Fruit fly (Drosophila melanogaster) whole organism, embryonic: ENCODE measurements around the gene Dcps.

Experiments
- Adf1 ChIP-seq: fragments of 200-800 bp; sonication (Bioruptor generic); IDR thresholded peaks from 2 replicates; pipeline ENCODE4 v1.3.6; 2022; ENCODE audit warnings: missing biosample characterization, missing genetic modification characterization
- B-H2 ChIP-seq: fragments of 200-800 bp; sonication (Bioruptor generic); optimal IDR thresholded peaks from 2 replicates; lab custom pipeline; 2018; ENCODE audit warnings: missing biosample characterization, mild to moderate bottlenecking, missing genetic modification characterization
- Bteb2 ChIP-seq: fragments of 200-800 bp; sonication (Bioruptor generic); optimal IDR thresholded peaks from 2 replicates; lab custom pipeline; 2016; ENCODE audit warnings: missing biosample characterization, missing genetic modification characterization
- CG10147 ChIP-seq: fragments of 200-800 bp; sonication (Bioruptor generic); optimal IDR thresholded peaks from 2 replicates; lab custom pipeline; 2019; ENCODE audit warnings: missing biosample characterization, mild to moderate bottlenecking, missing genetic modification characterization, moderate library complexity
- CG10431 ChIP-seq: fragments of 200-800 bp; sonication (Bioruptor generic); optimal IDR thresholded peaks from 3 replicates; lab custom pipeline; 2018; ENCODE audit warnings: missing biosample characterization, mild to moderate bottlenecking, missing genetic modification characterization
- CG11456 ChIP-seq: fragments of 200-800 bp; sonication (Bioruptor generic); IDR thresholded peaks from 3 replicates; pipeline ENCODE4 v1.3.6; 2022; ENCODE audit warnings: missing biosample characterization, missing genetic modification characterization
- CG11504 ChIP-seq: fragments of 200-800 bp; sonication (Bioruptor generic); optimal IDR thresholded peaks from 3 replicates; lab custom pipeline; 2019; ENCODE audit warnings: missing biosample characterization, mild to moderate bottlenecking, missing genetic modification characterization, moderate library complexity
- CG14710 ChIP-seq: fragments of 200-800 bp; sonication (Bioruptor generic); optimal IDR thresholded peaks from 3 replicates; lab custom pipeline; 2019; ENCODE audit warnings: missing biosample characterization, mild to moderate bottlenecking, missing genetic modification characterization, moderate library complexity
- CG1602 ChIP-seq: fragments of 200-800 bp; sonication (Bioruptor generic); optimal IDR thresholded peaks from 3 replicates; lab custom pipeline; 2016; ENCODE audit warnings: missing biosample characterization, missing genetic modification characterization
- CG1603 ChIP-seq: fragments of 200-800 bp; sonication (Bioruptor generic); optimal IDR thresholded peaks from 2 replicates; lab custom pipeline; 2019; ENCODE audit warnings: missing biosample characterization, mild to moderate bottlenecking, missing genetic modification characterization, moderate library complexity
- CG17912 ChIP-seq: fragments of 200-800 bp; sonication (Bioruptor generic); optimal IDR thresholded peaks from 2 replicates; lab custom pipeline; 2018; ENCODE audit warnings: missing biosample characterization, mild to moderate bottlenecking, missing genetic modification characterization
- CG32767 ChIP-seq: fragments of 200-800 bp; sonication (Bioruptor generic); IDR thresholded peaks from 2 replicates; pipeline ENCODE4 v1.3.6; 2022; ENCODE audit warnings: missing biosample characterization, missing genetic modification characterization
- CG33557 ChIP-seq: fragments of 200-800 bp; sonication (Bioruptor generic); optimal IDR thresholded peaks from 2 replicates; lab custom pipeline; 2019; ENCODE audit warnings: missing biosample characterization, mild to moderate bottlenecking, missing genetic modification characterization, moderate library complexity
- CG4707 ChIP-seq: fragments of 200-800 bp; sonication (Bioruptor generic); optimal IDR thresholded peaks from 2 replicates; lab custom pipeline; 2018; ENCODE audit warnings: missing biosample characterization, mild to moderate bottlenecking, missing genetic modification characterization, moderate library complexity
- CG8281 ChIP-seq: fragments of 200-800 bp; sonication (Bioruptor generic); optimal IDR thresholded peaks from 2 replicates; lab custom pipeline; 2018; ENCODE audit warnings: missing biosample characterization, mild to moderate bottlenecking, missing genetic modification characterization, moderate library complexity
- CG8478 ChIP-seq: fragments of >200 bp; optimal IDR thresholded peaks from 2 replicates; lab custom pipeline; 2018
- CG9437 ChIP-seq: fragments of 200-800 bp; sonication (Bioruptor generic); optimal IDR thresholded peaks from 2 replicates; lab custom pipeline; 2018; ENCODE audit warnings: missing biosample characterization, mild to moderate bottlenecking, missing genetic modification characterization
- CG9727 ChIP-seq: fragments of 200-800 bp; sonication (Bioruptor generic); optimal IDR thresholded peaks from 3 replicates; lab custom pipeline; 2017; ENCODE audit warnings: missing biosample characterization, mild to moderate bottlenecking, missing genetic modification characterization
- CHES-1-like ChIP-seq: fragments of 200-800 bp; sonication (Bioruptor generic); optimal IDR thresholded peaks from 2 replicates; lab custom pipeline; 2016; ENCODE audit warnings: missing biosample characterization, missing genetic modification characterization
- D ChIP-seq, 2 experiments: fragments of 200-800 bp in 1 of 2; fragments of >200 bp in 1 of 2; sonication (Bioruptor generic) in 1 of 2; optimal IDR thresholded peaks; 2 replicates in 1 of 2; 3 replicates in 1 of 2; lab custom pipeline; 2017; ENCODE audit warnings: mild to moderate bottlenecking in 1 of 2, missing biosample characterization in 1 of 2, missing genetic modification characterization in 1 of 2, missing genetic modification reagents in 1 of 2
- E2f2 ChIP-seq: fragments of 200-800 bp; sonication (Bioruptor generic); IDR thresholded peaks from 2 replicates; pipeline ENCODE4 v1.3.6; 2022; ENCODE audit warnings: missing biosample characterization, missing genetic modification characterization
- HmgZ ChIP-seq: fragments of 200-800 bp; sonication (Bioruptor generic); optimal IDR thresholded peaks from 2 replicates; lab custom pipeline; 2018; ENCODE audit warnings: missing biosample characterization, mild to moderate bottlenecking, missing genetic modification characterization
- Max ChIP-seq: fragments of 200-800 bp; sonication (Bioruptor generic); optimal IDR thresholded peaks from 2 replicates; lab custom pipeline; 2016; ENCODE audit warnings: missing biosample characterization, mild to moderate bottlenecking, missing genetic modification characterization
- NK7.1 ChIP-seq: fragments of 200-800 bp; sonication (Bioruptor generic); optimal IDR thresholded peaks from 3 replicates; lab custom pipeline; 2016; ENCODE audit warnings: missing biosample characterization, missing genetic modification characterization
- Trl ChIP-seq, 3 experiments: fragments of >200 bp in 2 of 3; fragments of 200-800 bp in 1 of 3; sonication (Bioruptor generic) in 1 of 3; optimal IDR thresholded peaks; 2 replicates in 1 of 3; 3 replicates in 2 of 3; lab custom pipeline; 2016 to 2017; ENCODE audit warnings: missing biosample characterization in 1 of 3, missing genetic modification characterization in 1 of 3
- Vsx1 ChIP-seq: fragments of 200-800 bp; sonication (Bioruptor generic); optimal IDR thresholded peaks from 2 replicates; lab custom pipeline; 2017; ENCODE audit warnings: missing biosample characterization, mild to moderate bottlenecking, missing genetic modification characterization, missing genetic modification reagents
- al ChIP-seq: fragments of 200-800 bp; sonication (Bioruptor generic); IDR thresholded peaks from 2 replicates; pipeline ENCODE4 v1.3.6; 2022; ENCODE audit warnings: missing biosample characterization, missing genetic modification characterization
- amos ChIP-seq: fragments of 200-800 bp; sonication (Bioruptor generic); IDR thresholded peaks from 2 replicates; pipeline ENCODE4 v1.3.6; 2022; ENCODE audit warnings: missing biosample characterization, missing genetic modification characterization; ENCODE audit not compliant: partially characterized antibody
- ash1 ChIP-seq: fragments of 200-800 bp; sonication (Bioruptor generic); optimal IDR thresholded peaks from 2 replicates; lab custom pipeline; 2018; ENCODE audit warnings: missing biosample characterization, mild to moderate bottlenecking, missing genetic modification characterization
- bbx ChIP-seq: fragments of 200-800 bp; sonication (Bioruptor generic); IDR thresholded peaks from 2 replicates; pipeline ENCODE4 v1.3.6; 2022; ENCODE audit warnings: missing biosample characterization, missing genetic modification characterization; ENCODE audit not compliant: partially characterized antibody
- bsh ChIP-seq, 2 experiments: fragments of 200-800 bp; sonication (Bioruptor generic); optimal IDR thresholded peaks; 2 replicates each; lab custom pipeline; 2017 to 2018; ENCODE audit warnings: mild to moderate bottlenecking in 2 of 2, missing biosample characterization in 2 of 2, missing genetic modification characterization in 2 of 2, moderate library complexity in 1 of 2
- cg ChIP-seq: fragments of 200-800 bp; sonication (Bioruptor generic); optimal IDR thresholded peaks from 3 replicates; lab custom pipeline; 2019; ENCODE audit warnings: missing biosample characterization, mild to moderate bottlenecking, missing genetic modification characterization, moderate library complexity
- crc ChIP-seq: fragments of 200-800 bp; sonication (Bioruptor generic); optimal IDR thresholded peaks from 2 replicates; lab custom pipeline; 2016; ENCODE audit warnings: missing biosample characterization, missing genetic modification characterization
- dmrt11E ChIP-seq: fragments of 200-800 bp; sonication (Bioruptor generic); optimal IDR thresholded peaks from 3 replicates; lab custom pipeline; 2018; ENCODE audit warnings: missing biosample characterization, mild to moderate bottlenecking, missing genetic modification characterization, moderate library complexity
- emc ChIP-seq: fragments of 200-800 bp; sonication (Bioruptor generic); optimal IDR thresholded peaks from 2 replicates; lab custom pipeline; 2016; ENCODE audit warnings: missing biosample characterization, missing genetic modification characterization
- ems ChIP-seq: fragments of 200-800 bp; sonication (Bioruptor generic); optimal IDR thresholded peaks from 3 replicates; lab custom pipeline; 2016; ENCODE audit warnings: missing biosample characterization, missing genetic modification characterization
- grau ChIP-seq: fragments of 200-800 bp; optimal IDR thresholded peaks from 3 replicates; lab custom pipeline; 2019; ENCODE audit warnings: missing biosample characterization, mild to moderate bottlenecking, missing genetic modification characterization, moderate library complexity
- gsb ChIP-seq: fragments of 200-800 bp; sonication (Bioruptor generic); IDR thresholded peaks from 2 replicates; pipeline ENCODE4 v1.3.6; 2022; ENCODE audit warnings: missing biosample characterization, missing genetic modification characterization
- hkb ChIP-seq, 2 experiments: fragments of 200-800 bp in 1 of 2; fragments of >200 bp in 1 of 2; sonication (Bioruptor generic) in 1 of 2; IDR thresholded peaks in 1 of 2; optimal IDR thresholded peaks in 1 of 2; 2 replicates each; pipeline versions ENCODE4 v1.3.6 to Lab custom; 2017 to 2022; ENCODE audit warnings: missing biosample characterization in 1 of 2, missing genetic modification characterization in 1 of 2
- luna ChIP-seq: fragments of 200-800 bp; sonication (Bioruptor generic); optimal IDR thresholded peaks from 2 replicates; lab custom pipeline; 2016; ENCODE audit warnings: missing biosample characterization, missing genetic modification characterization
- nerfin-2 ChIP-seq: fragments of 200-800 bp; sonication (Bioruptor generic); IDR thresholded peaks from 2 replicates; pipeline ENCODE4 v1.3.6; 2022; ENCODE audit warnings: missing biosample characterization, missing genetic modification characterization; ENCODE audit not compliant: partially characterized antibody
- pum ChIP-seq: fragments of 200-800 bp; sonication (Bioruptor generic); optimal IDR thresholded peaks from 2 replicates; lab custom pipeline; 2016; ENCODE audit warnings: missing biosample characterization, missing genetic modification characterization
- schlank ChIP-seq: fragments of 200-800 bp; sonication (Bioruptor generic); optimal IDR thresholded peaks from 2 replicates; lab custom pipeline; 2018; ENCODE audit warnings: missing biosample characterization, mild to moderate bottlenecking, missing genetic modification characterization
- sd ChIP-seq: fragments of 200-800 bp; sonication (Bioruptor generic); optimal IDR thresholded peaks from 3 replicates; lab custom pipeline; 2018; ENCODE audit warnings: missing biosample characterization, mild to moderate bottlenecking, missing genetic modification characterization, moderate library complexity
- sisA ChIP-seq: fragments of 200-800 bp; sonication (Bioruptor generic); IDR thresholded peaks from 2 replicates; pipeline ENCODE4 v1.3.6; 2022; ENCODE audit warnings: missing biosample characterization, missing genetic modification characterization
- so ChIP-seq: fragments of 200-800 bp; sonication (Bioruptor generic); IDR thresholded peaks from 3 replicates; pipeline ENCODE4 v1.3.6; 2022; ENCODE audit warnings: missing biosample characterization, missing genetic modification characterization
- sr ChIP-seq: fragments of 200-800 bp; sonication (Bioruptor generic); IDR thresholded peaks from 3 replicates; pipeline ENCODE4 v1.3.6; 2022; ENCODE audit warnings: missing biosample characterization, missing genetic modification characterization
- stwl ChIP-seq: fragments of 200-800 bp; sonication (Bioruptor generic); optimal IDR thresholded peaks from 3 replicates; lab custom pipeline; 2018; ENCODE audit warnings: missing biosample characterization, mild to moderate bottlenecking, missing genetic modification characterization, moderate library complexity
- z ChIP-seq: fragments of 200-800 bp; sonication (Bioruptor generic); IDR thresholded peaks from 3 replicates; pipeline ENCODE4 v1.3.6; 2022; ENCODE audit warnings: missing biosample characterization, missing genetic modification characterization
- zfh1 ChIP-seq: fragments of 200-800 bp; sonication (Bioruptor generic); IDR thresholded peaks from 3 replicates; pipeline ENCODE4 v1.3.6; 2022; ENCODE audit warnings: missing biosample characterization, missing genetic modification characterization

Gene Dcps

dm6 chr3R:5772433-5772832 lies 17.9 kb upstream of the Dcps start (continued):
- TF ChIP-seq stwl = peak; percentile 65
- no peak for TF ChIP-seq CG32767 (GFP tag; lab: Robert Waterston, UW)
- TF ChIP-seq Adf1 = no peak
- no peak for TF ChIP-seq CHES-1-like (GFP tag; lab: Kevin White, UChicago)
- peak; percentile 27; the same call in 1 of the 2 replicates for TF ChIP-seq E2f2 (GFP tag; lab: Robert Waterston, UW)
- TF ChIP-seq CG8478 (lab: Kevin White, UChicago) = peak; percentile 47
- no peak for TF ChIP-seq luna (GFP tag; lab: Kevin White, UChicago)
- TF ChIP-seq nerfin-2 (GFP tag; lab: Robert Waterston, UW) = no peak
- TF ChIP-seq ems = no peak
- TF ChIP-seq sd = no peak
- TF ChIP-seq CG14710 (tag; lab: Kevin White, UChicago) = no peak
- no peak for TF ChIP-seq gsb (GFP tag; lab: Robert Waterston, UW)
- no peak for TF ChIP-seq CG8281
- TF ChIP-seq zfh1 = no peak
- TF ChIP-seq CG11504 (tag; lab: Kevin White, UChicago) = peak; percentile 72
- TF ChIP-seq CG10431 (GFP tag; lab: Kevin White, UChicago) = no peak
- no peak for TF ChIP-seq NK7.1 (GFP tag; lab: Kevin White, UChicago)
- no peak for TF ChIP-seq CG33557 (GFP tag; lab: Kevin White, UChicago)
- no peak for TF ChIP-seq emc
- no peak for TF ChIP-seq Trl (optimal IDR thresholded peaks at IDR 0.05; lab: Kevin White, UChicago)
- no peak for TF ChIP-seq Trl (GFP tag; optimal IDR thresholded peaks at IDR 0.05; lab: Kevin White, UChicago)
- TF ChIP-seq crc (GFP tag; lab: Kevin White, UChicago) = no peak
- TF ChIP-seq Bteb2 = no peak
- TF ChIP-seq D (optimal IDR thresholded peaks at IDR 0.05; lab: Kevin White, UChicago) = no peak
- TF ChIP-seq D (GFP tag; optimal IDR thresholded peaks at IDR 0.05; lab: Kevin White, UChicago) = no peak
- peak; percentile 96 for TF ChIP-seq CG9437 (GFP tag; lab: Kevin White, UChicago)
- no peak for TF ChIP-seq ash1 (GFP tag; lab: Kevin White, UChicago)
- TF ChIP-seq CG1603 (tag; lab: Kevin White, UChicago) = peak; percentile 17
- no peak for TF ChIP-seq B-H2
- no peak for TF ChIP-seq CG1602 (GFP tag; lab: Kevin White, UChicago)
- no peak for TF ChIP-seq bsh (GFP tag; optimal IDR thresholded peaks at IDR 0.05; lab: Kevin White, UChicago)
- no peak for TF ChIP-seq grau
- TF ChIP-seq CG10147 (GFP tag; lab: Kevin White, UChicago) = no peak
- no peak for TF ChIP-seq CG4707 (GFP tag; lab: Kevin White, UChicago)
- 0 out of 2 replicates have a peak, but pooled peaks have one; percentile 24 for TF ChIP-seq bbx
- no peak for TF ChIP-seq z (GFP tag; lab: Robert Waterston, UW)
- no peak for TF ChIP-seq amos (GFP tag; lab: Robert Waterston, UW)
- TF ChIP-seq sr (GFP tag; lab: Robert Waterston, UW) = peak; percentile 44; the same call in 1 of the 3 replicates
- no peak for TF ChIP-seq HmgZ (tag; lab: Kevin White, UChicago)
- no peak for TF ChIP-seq hkb (optimal IDR thresholded peaks at IDR 0.05; lab: Kevin White, UChicago)
- no peak for TF ChIP-seq hkb (GFP tag; IDR thresholded peaks at IDR 0.05; lab: Robert Waterston, UW)
- no peak for TF ChIP-seq schlank
- TF ChIP-seq CG17912 = no peak
- no peak for TF ChIP-seq pum (GFP tag; lab: Kevin White, UChicago)
- no peak for TF ChIP-seq sisA (GFP tag; lab: Robert Waterston, UW)
- no peak for TF ChIP-seq Vsx1 (GFP tag; lab: Kevin White, UChicago)
- TF ChIP-seq so = no peak
- peak; percentile 1 for TF ChIP-seq CG9727
- no peak for TF ChIP-seq CG11456
- TF ChIP-seq cg (GFP tag; lab: Kevin White, UChicago) = peak; percentile 83
- TF ChIP-seq al (GFP tag; lab: Robert Waterston, UW) = no peak
- TF ChIP-seq Max (GFP tag; lab: Kevin White, UChicago) = no peak
- no peak for TF ChIP-seq dmrt11E
